Comparison of ENCODE assay signal across 1 fruit fly cellular context in the genomic region with DNA sequence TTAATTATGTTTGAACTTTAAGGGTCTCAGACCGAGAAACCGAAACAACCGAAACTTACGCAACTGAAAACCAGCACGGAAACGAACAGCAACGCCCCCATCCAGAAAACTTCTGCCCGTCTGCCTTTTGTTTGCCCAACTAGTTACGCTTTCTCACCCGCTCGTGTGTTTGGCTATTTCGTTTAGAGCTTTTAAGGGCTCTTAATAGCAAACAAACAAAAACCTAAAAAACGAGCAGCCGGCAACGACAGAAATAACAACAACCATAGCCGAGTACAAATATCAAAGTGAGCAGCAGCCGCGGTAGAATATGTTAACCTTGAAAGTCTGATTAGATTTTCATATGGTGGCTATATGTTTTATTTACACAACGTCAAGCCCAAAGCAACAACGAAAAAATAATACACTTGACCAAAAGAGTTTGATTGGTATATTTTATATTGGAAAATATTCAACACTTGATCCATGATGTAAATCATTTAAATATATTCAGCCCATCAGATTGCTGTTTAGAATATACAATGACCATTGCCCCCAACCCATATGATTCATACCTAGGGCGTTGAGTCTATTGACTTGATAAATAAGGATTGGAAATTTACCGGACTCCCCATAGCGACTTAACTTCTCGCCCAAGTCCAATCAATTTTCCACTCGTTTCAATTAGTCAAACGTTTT.
TF ChIP-seq lines count a peak whose summit lies in the region.

No protein-coding gene starts in this region.

TF ChIP-seq in whole organism, embryonic, 481 proteins besides CTCF, POLR2A, EP300 and RAD21 (continued from another document and continues in another):
- TF ChIP-seq run (tag; optimal IDR thresholded peaks at IDR 0.05; lab: Kevin White, UChicago) (peak; percentile 1), pho (GFP tag; optimal IDR thresholded peaks at IDR 0.05; lab: Kevin White, UChicago) (peak; percentile 10), CG1832 (GFP tag; optimal IDR thresholded peaks at IDR 0.05; lab: Kevin White, UChicago) (no peak), klu (GFP tag; IDR thresholded peaks at IDR 0.05; lab: Robert Waterston, UW) (no peak), Ets65A (GFP tag; lab: Kevin White, UChicago) (no peak), fd64A (GFP tag; optimal IDR thresholded peaks at IDR 0.05; lab: Kevin White, UChicago) (no peak), Blimp-1 (GFP tag; optimal IDR thresholded peaks at IDR 0.05; lab: Kevin White, UChicago) (peak; percentile 55), MBD-R2 (GFP tag; IDR thresholded peaks at IDR 0.05; lab: Robert Waterston, UW) (no peak), gcm (GFP tag; optimal IDR thresholded peaks at IDR 0.05; lab: Kevin White, UChicago) (no peak), Hr39 (optimal IDR thresholded peaks at IDR 0.05; lab: Kevin White, UChicago) (no peak), CG2678 (tag; optimal IDR thresholded peaks at IDR 0.05; lab: Kevin White, UChicago) (peak; percentile 44), caup (GFP tag; optimal IDR thresholded peaks at IDR 0.05; lab: Kevin White, UChicago; ENCODE audit: severe bottlenecking) (peak; percentile 7), CG2712 (tag; optimal IDR thresholded peaks at IDR 0.05; lab: Kevin White, UChicago) (no peak), dmrt11E (tag; optimal IDR thresholded peaks at IDR 0.05; lab: Kevin White, UChicago) (no peak), otp (GFP tag; IDR thresholded peaks at IDR 0.05; lab: Robert Waterston, UW) (no peak), Opbp (GFP tag; IDR thresholded peaks at IDR 0.05; lab: Robert Waterston, UW; ENCODE audit: partially characterized antibody) (no peak), CG2120 (GFP tag; optimal IDR thresholded peaks at IDR 0.05; lab: Kevin White, UChicago) (peak; percentile 47), CG10979 (tag; optimal IDR thresholded peaks at IDR 0.05; lab: Kevin White, UChicago) (no peak), Stat92E (GFP tag; optimal IDR thresholded peaks at IDR 0.05; lab: Kevin White, UChicago) (no peak), CG3838 (GFP tag; optimal IDR thresholded peaks at IDR 0.05; lab: Kevin White, UChicago) (no peak), CG7357 (GFP tag; IDR thresholded peaks at IDR 0.05; lab: Robert Waterston, UW) (no peak), Oaz (GFP tag; IDR thresholded peaks at IDR 0.05; lab: Robert Waterston, UW) (no peak), CG9932 (GFP tag; IDR thresholded peaks at IDR 0.05; lab: Robert Waterston, UW) (no peak), CG15479 (GFP tag; optimal IDR thresholded peaks at IDR 0.05; lab: Kevin White, UChicago) (no peak), tap (tag; optimal IDR thresholded peaks at IDR 0.05; lab: Kevin White, UChicago) (no peak), CG10543 (GFP tag; optimal IDR thresholded peaks at IDR 0.05; lab: Kevin White, UChicago) (peak; percentile 78), CG32532 (GFP tag; IDR thresholded peaks at IDR 0.05; lab: Robert Waterston, UW) (no peak), CG15073 (GFP tag; optimal IDR thresholded peaks at IDR 0.05; lab: Kevin White, UChicago) (no peak), CG3065 (GFP tag; optimal IDR thresholded peaks at IDR 0.05; lab: Kevin White, UChicago) (no peak), CG1647 (GFP tag; optimal IDR thresholded peaks at IDR 0.05; lab: Kevin White, UChicago) (no peak), CG15696 (tag; optimal IDR thresholded peaks at IDR 0.05; lab: Kevin White, UChicago) (no peak), Xbp1 (GFP tag; optimal IDR thresholded peaks at IDR 0.05; lab: Kevin White, UChicago) (no peak), CG8388 (GFP tag; optimal IDR thresholded peaks at IDR 0.05; lab: Kevin White, UChicago) (no peak), Doc3 (GFP tag; IDR thresholded peaks at IDR 0.05; lab: Robert Waterston, UW; ENCODE audit: partially characterized antibody) (no peak), CG10654 (GFP tag; optimal IDR thresholded peaks at IDR 0.05; lab: Kevin White, UChicago) (no peak), amos (GFP tag; IDR thresholded peaks at IDR 0.05; lab: Robert Waterston, UW; ENCODE audit: partially characterized antibody) (no peak; the same call in 1 of the 2 replicates), ab (GFP tag; optimal IDR thresholded peaks at IDR 0.05; lab: Kevin White, UChicago) (no peak), chn (GFP tag; optimal IDR thresholded peaks at IDR 0.05; lab: Kevin White, UChicago) (no peak), Hey (tag; optimal IDR thresholded peaks at IDR 0.05; lab: Kevin White, UChicago) (no peak), CG3281 (GFP tag; optimal IDR thresholded peaks at IDR 0.05; lab: Kevin White, UChicago) (no peak), org-1 (GFP tag; optimal IDR thresholded peaks at IDR 0.05; lab: Kevin White, UChicago) (no peak), ranshi (GFP tag; IDR thresholded peaks at IDR 0.05; lab: Robert Waterston, UW) (no peak), CG4854 (GFP tag; optimal IDR thresholded peaks at IDR 0.05; lab: Kevin White, UChicago) (no peak), CG4707 (GFP tag; optimal IDR thresholded peaks at IDR 0.05; lab: Kevin White, UChicago) (no peak), tin (GFP tag; optimal IDR thresholded peaks at IDR 0.05; lab: Kevin White, UChicago) (no peak), CG43689 (GFP tag; IDR thresholded peaks at IDR 0.05; lab: Robert Waterston, UW) (no peak), CG9215 (GFP tag; IDR thresholded peaks at IDR 0.05; lab: Robert Waterston, UW) (no peak), ftz-f1 (GFP tag; optimal IDR thresholded peaks at IDR 0.05; lab: Kevin White, UChicago) (peak; percentile 88), dmrt99B (tag; optimal IDR thresholded peaks at IDR 0.05; lab: Kevin White, UChicago) (no peak), Hand (GFP tag; optimal IDR thresholded peaks at IDR 0.05; lab: Kevin White, UChicago) (no peak), Mad (GFP tag; optimal IDR thresholded peaks at IDR 0.05; lab: Kevin White, UChicago) (no peak), CG10274 (GFP tag; optimal IDR thresholded peaks at IDR 0.05; lab: Kevin White, UChicago) (no peak), Sry-δ (GFP tag; optimal IDR thresholded peaks at IDR 0.05; lab: Kevin White, UChicago) (no peak), trh (GFP tag; optimal IDR thresholded peaks at IDR 0.05; lab: Kevin White, UChicago) (no peak), Vsx1 (GFP tag; optimal IDR thresholded peaks at IDR 0.05; lab: Kevin White, UChicago) (no peak), kah (GFP tag; optimal IDR thresholded peaks at IDR 0.05; lab: Kevin White, UChicago) (no peak), CG1529 (GFP tag; optimal IDR thresholded peaks at IDR 0.05; lab: Kevin White, UChicago) (no peak), NC2α (GFP tag; optimal IDR thresholded peaks at IDR 0.05; lab: Kevin White, UChicago) (no peak), Fer1 (GFP tag; optimal IDR thresholded peaks at IDR 0.05; lab: Kevin White, UChicago) (peak; percentile 50), scrt (GFP tag; optimal IDR thresholded peaks at IDR 0.05; lab: Kevin White, UChicago) (peak; percentile 28), sug (tag; optimal IDR thresholded peaks at IDR 0.05; lab: Kevin White, UChicago) (peak; percentile 87), Dll (GFP tag; IDR thresholded peaks at IDR 0.05; lab: Robert Waterston, UW; ENCODE audit: partially characterized antibody) (no peak), her (GFP tag; optimal IDR thresholded peaks at IDR 0.05; lab: Kevin White, UChicago) (no peak), CG1602 (GFP tag; optimal IDR thresholded peaks at IDR 0.05; lab: Kevin White, UChicago) (no peak), wor (GFP tag; IDR thresholded peaks at IDR 0.05; lab: Robert Waterston, UW) (no peak), maf-S (GFP tag; optimal IDR thresholded peaks at IDR 0.05; lab: Kevin White, UChicago) (no peak), pan (optimal IDR thresholded peaks at IDR 0.05; lab: Kevin White, UChicago) (no peak), pan (GFP tag; optimal IDR thresholded peaks at IDR 0.05 in 1 of 2, IDR thresholded peaks at IDR 0.05 in 1 of 2) (no peak), sim (GFP tag; IDR thresholded peaks at IDR 0.05; lab: Robert Waterston, UW) (no peak), Lim3 (GFP tag; IDR thresholded peaks at IDR 0.05; lab: Robert Waterston, UW) (no peak), CG33213 (GFP tag; optimal IDR thresholded peaks at IDR 0.05; lab: Kevin White, UChicago) (no peak), Aef1 (GFP tag; IDR thresholded peaks at IDR 0.05; lab: Robert Waterston, UW) (no peak), GATAe (GFP tag; conservative IDR thresholded peaks at IDR 0.05; lab: Robert Waterston, UW) (no peak), Dfd (GFP tag; optimal IDR thresholded peaks at IDR 0.05; lab: Kevin White, UChicago) (no peak), az2 (GFP tag; optimal IDR thresholded peaks at IDR 0.05; lab: Kevin White, UChicago) (no peak), nerfin-2 (GFP tag; IDR thresholded peaks at IDR 0.05; lab: Robert Waterston, UW; ENCODE audit: partially characterized antibody) (no peak), CG13424 (tag; optimal IDR thresholded peaks at IDR 0.05; lab: Kevin White, UChicago) (no peak), CG34376 (GFP tag; optimal IDR thresholded peaks at IDR 0.05; lab: Kevin White, UChicago) (peak; percentile 76), CG7928 (GFP tag; optimal IDR thresholded peaks at IDR 0.05; lab: Kevin White, UChicago) (no peak), Ssrp (tag; optimal IDR thresholded peaks at IDR 0.05; lab: Kevin White, UChicago) (no peak), sc (optimal IDR thresholded peaks at IDR 0.05; lab: Kevin White, UChicago) (no peak), sc (GFP tag; optimal IDR thresholded peaks at IDR 0.05; lab: Kevin White, UChicago) (no peak), wek (GFP tag; optimal IDR thresholded peaks at IDR 0.05; lab: Kevin White, UChicago) (no peak), vvl (GFP tag; IDR thresholded peaks at IDR 0.05; lab: Robert Waterston, UW) (peak; percentile 54; the same call in 1 of the 2 replicates), C15 (GFP tag; IDR thresholded peaks at IDR 0.05; lab: Robert Waterston, UW) (no peak), CG30403 (GFP tag; optimal IDR thresholded peaks at IDR 0.05; lab: Kevin White, UChicago) (no peak), ssp (GFP tag; IDR thresholded peaks at IDR 0.05; lab: Robert Waterston, UW) (no peak), MTF-1 (GFP tag; optimal IDR thresholded peaks at IDR 0.05; lab: Kevin White, UChicago; ENCODE audit: borderline replicate concordance) (no peak), Gsc (GFP tag; IDR thresholded peaks at IDR 0.05; lab: Robert Waterston, UW) (no peak), Hsf (GFP tag; optimal IDR thresholded peaks at IDR 0.05; lab: Kevin White, UChicago) (no peak), CrebB (tag; optimal IDR thresholded peaks at IDR 0.05; lab: Kevin White, UChicago) (no peak), Side (GFP tag; optimal IDR thresholded peaks at IDR 0.05; lab: Kevin White, UChicago) (no peak), CG4617 (GFP tag; optimal IDR thresholded peaks at IDR 0.05; lab: Kevin White, UChicago; ENCODE audit: borderline replicate concordance) (no peak), dati (GFP tag; IDR thresholded peaks at IDR 0.05; lab: Robert Waterston, UW) (no peak), pum (GFP tag; optimal IDR thresholded peaks at IDR 0.05; lab: Kevin White, UChicago) (no peak), CG1024 (GFP tag; IDR thresholded peaks at IDR 0.05; lab: Robert Waterston, UW) (no peak), repo (GFP tag; optimal IDR thresholded peaks at IDR 0.05; lab: Kevin White, UChicago) (no peak), yki (optimal IDR thresholded peaks at IDR 0.05; lab: Kevin White, UChicago) (no peak), CG8765 (GFP tag; IDR thresholded peaks at IDR 0.05; lab: Robert Waterston, UW) (no peak), Taf1 (GFP tag; IDR thresholded peaks at IDR 0.05; lab: Robert Waterston, UW) (no peak), ewg (GFP tag; optimal IDR thresholded peaks at IDR 0.05; lab: Kevin White, UChicago) (no peak), tna (GFP tag; IDR thresholded peaks at IDR 0.05; lab: Robert Waterston, UW; ENCODE audit: partially characterized antibody) (no peak), gem (tag; optimal IDR thresholded peaks at IDR 0.05; lab: Kevin White, UChicago) (no peak), sd (tag; optimal IDR thresholded peaks at IDR 0.05; lab: Kevin White, UChicago) (peak; percentile 85), twi (tag; optimal IDR thresholded peaks at IDR 0.05; lab: Kevin White, UChicago) (no peak), CG11093 (GFP tag; IDR thresholded peaks at IDR 0.05; lab: Robert Waterston, UW) (no peak), CG4424 (GFP tag; optimal IDR thresholded peaks at IDR 0.05; lab: Kevin White, UChicago) (no peak), CG17361 (GFP tag; IDR thresholded peaks at IDR 0.05; lab: Robert Waterston, UW) (no peak), CG3407 (GFP tag; optimal IDR thresholded peaks at IDR 0.05; lab: Kevin White, UChicago) (no peak), sob (GFP tag; IDR thresholded peaks at IDR 0.05; lab: Robert Waterston, UW) (no peak), CG9876 (GFP tag; optimal IDR thresholded peaks at IDR 0.05; lab: Kevin White, UChicago) (no peak), Dref (GFP tag; IDR thresholded peaks at IDR 0.05; lab: Robert Waterston, UW) (no peak), CG10462 (GFP tag; optimal IDR thresholded peaks at IDR 0.05; lab: Kevin White, UChicago) (no peak), jumu (GFP tag; optimal IDR thresholded peaks at IDR 0.05; lab: Kevin White, UChicago) (no peak), Lpt (GFP tag; optimal IDR thresholded peaks at IDR 0.05; lab: Kevin White, UChicago) (no peak), CG7839 (tag; optimal IDR thresholded peaks at IDR 0.05; lab: Kevin White, UChicago) (no peak), crol (GFP tag; IDR thresholded peaks at IDR 0.05; lab: Robert Waterston, UW) (no peak), ato (GFP tag; IDR thresholded peaks at IDR 0.05; lab: Robert Waterston, UW; ENCODE audit: partially characterized antibody) (no peak), ap (GFP tag; IDR thresholded peaks at IDR 0.05; lab: Robert Waterston, UW) (no peak), CG11398 (GFP tag; optimal IDR thresholded peaks at IDR 0.05; lab: Kevin White, UChicago) (no peak), PHDP (tag; optimal IDR thresholded peaks at IDR 0.05; lab: Kevin White, UChicago) (no peak), CG17186 (GFP tag; optimal IDR thresholded peaks at IDR 0.05; lab: Kevin White, UChicago) (no peak), CG16815 (GFP tag; optimal IDR thresholded peaks at IDR 0.05; lab: Kevin White, UChicago) (no peak), CG12942 (GFP tag; optimal IDR thresholded peaks at IDR 0.05; lab: Kevin White, UChicago) (no peak), Abd-B (GFP tag; optimal IDR thresholded peaks at IDR 0.05; lab: Kevin White, UChicago) (no peak), ci (GFP tag; IDR thresholded peaks at IDR 0.05; lab: Robert Waterston, UW) (0 out of 3 replicates have a peak, but pooled peaks have one; percentile 54), CG12104 (GFP tag; optimal IDR thresholded peaks at IDR 0.05; lab: Kevin White, UChicago) (no peak), cato (GFP tag; optimal IDR thresholded peaks at IDR 0.05; lab: Kevin White, UChicago; ENCODE audit: borderline replicate concordance) (no peak), shn (GFP tag; optimal IDR thresholded peaks at IDR 0.05; lab: Kevin White, UChicago) (no peak), CG18599 (GFP tag; optimal IDR thresholded peaks at IDR 0.05; lab: Kevin White, UChicago) (peak; percentile 46)
